Fruit fly (Drosophila melanogaster) whole organism, embryonic: ENCODE data around the gene Hnf4.

Experiments used
- ATbp ChIP-seq: fragments of 200-800 bp; sonication (Bioruptor generic); optimal IDR thresholded peaks from 2 replicates; lab custom pipeline; 2017; ENCODE audit warnings: missing biosample characterization, mild to moderate bottlenecking, missing genetic modification characterization, missing genetic modification reagents
- Atf6 ChIP-seq: fragments of 200-800 bp; sonication (Bioruptor generic); IDR thresholded peaks from 2 replicates; pipeline ENCODE4 v1.3.6; 2022; ENCODE audit warnings: missing biosample characterization, missing genetic modification characterization
- B-H2 ChIP-seq: fragments of 200-800 bp; sonication (Bioruptor generic); optimal IDR thresholded peaks from 2 replicates; lab custom pipeline; 2018; ENCODE audit warnings: missing biosample characterization, mild to moderate bottlenecking, missing genetic modification characterization
- CG11456 ChIP-seq: fragments of 200-800 bp; sonication (Bioruptor generic); IDR thresholded peaks from 3 replicates; pipeline ENCODE4 v1.3.6; 2022; ENCODE audit warnings: missing biosample characterization, missing genetic modification characterization
- CG11695 ChIP-seq: fragments of 200-800 bp; sonication (Bioruptor generic); IDR thresholded peaks from 3 replicates; pipeline ENCODE4 v1.3.6; 2022; ENCODE audit warnings: missing biosample characterization, missing genetic modification characterization
- CG13624 ChIP-seq: fragments of 200-800 bp; sonication (Bioruptor generic); optimal IDR thresholded peaks from 2 replicates; lab custom pipeline; 2016; ENCODE audit warnings: missing biosample characterization, missing genetic modification characterization
- CG17359 ChIP-seq: fragments of 200-800 bp; sonication (Bioruptor generic); optimal IDR thresholded peaks from 3 replicates; lab custom pipeline; 2018; ENCODE audit warnings: missing biosample characterization, mild to moderate bottlenecking, missing genetic modification characterization, moderate library complexity
- CG1792 ChIP-seq: fragments of 200-800 bp; sonication (Bioruptor generic); optimal IDR thresholded peaks from 2 replicates; lab custom pipeline; 2016; ENCODE audit warnings: missing biosample characterization, missing genetic modification characterization
- CG18262 ChIP-seq: fragments of 200-800 bp; optimal IDR thresholded peaks from 3 replicates; lab custom pipeline; 2019; ENCODE audit warnings: missing biosample characterization, mild to moderate bottlenecking, missing genetic modification characterization, moderate library complexity
- CG18476 ChIP-seq: fragments of 200-800 bp; sonication (Bioruptor generic); optimal IDR thresholded peaks from 2 replicates; lab custom pipeline; 2016; ENCODE audit warnings: missing biosample characterization, mild to moderate bottlenecking, missing genetic modification characterization
- CG2712 ChIP-seq: fragments of 200-800 bp; optimal IDR thresholded peaks from 3 replicates; lab custom pipeline; 2019; ENCODE audit warnings: missing biosample characterization, mild to moderate bottlenecking, missing genetic modification characterization, moderate library complexity
- CG3726 ChIP-seq: fragments of 200-800 bp; sonication (Bioruptor generic); IDR thresholded peaks from 3 replicates; pipeline ENCODE4, ENCODE4 v1.3.6; 2022; ENCODE audit warnings: missing biosample characterization, missing genetic modification characterization
- CG5245 ChIP-seq: fragments of 200-800 bp; sonication (Bioruptor generic); optimal IDR thresholded peaks from 3 replicates; lab custom pipeline; 2016; ENCODE audit warnings: missing biosample characterization, missing genetic modification characterization
- CG7839 ChIP-seq: fragments of 200-800 bp; sonication (Bioruptor generic); optimal IDR thresholded peaks from 3 replicates; lab custom pipeline; 2018; ENCODE audit warnings: missing biosample characterization, mild to moderate bottlenecking, missing genetic modification characterization, moderate library complexity
- CG8924 ChIP-seq: fragments of 200-800 bp; optimal IDR thresholded peaks from 3 replicates; lab custom pipeline; 2019; ENCODE audit warnings: missing biosample characterization, mild to moderate bottlenecking, missing genetic modification characterization, moderate library complexity
- Dad ChIP-seq: fragments of 200-800 bp; sonication (Bioruptor generic); optimal IDR thresholded peaks from 3 replicates; lab custom pipeline; 2016; ENCODE audit warnings: missing biosample characterization, missing genetic modification characterization
- Dbx ChIP-seq: fragments of 200-800 bp; sonication (Bioruptor generic); IDR thresholded peaks from 3 replicates; pipeline ENCODE4 v1.3.6; 2022; ENCODE audit warnings: missing biosample characterization, missing genetic modification characterization
- Dek ChIP-seq: fragments of 200-800 bp; sonication (Bioruptor generic); optimal IDR thresholded peaks from 3 replicates; lab custom pipeline; 2019; ENCODE audit warnings: missing biosample characterization, mild to moderate bottlenecking, missing genetic modification characterization, moderate library complexity
- Doc3 ChIP-seq: fragments of 200-800 bp; sonication (Bioruptor generic); IDR thresholded peaks from 3 replicates; pipeline ENCODE4 v1.3.6; 2022; ENCODE audit warnings: missing biosample characterization, missing genetic modification characterization; ENCODE audit not compliant: partially characterized antibody
- Eip74EF ChIP-seq, 2 experiments: fragments of 200-800 bp in 1 of 2; fragments of >200 bp in 1 of 2; sonication (Bioruptor generic) in 1 of 2; optimal IDR thresholded peaks; 2 replicates each; lab custom pipeline; 2017 to 2019; ENCODE audit warnings: missing biosample characterization in 2 of 2, missing genetic modification characterization in 2 of 2, mild to moderate bottlenecking in 1 of 2, moderate library complexity in 1 of 2
- GATAe ChIP-seq: fragments of 200-800 bp; sonication (Bioruptor generic); conservative IDR thresholded peaks from 2 replicates; pipeline ENCODE4 v1.3.6; 2022; ENCODE audit warnings: missing biosample characterization, missing genetic modification characterization
- Gug ChIP-seq: fragments of 200-800 bp; sonication (Bioruptor generic); IDR thresholded peaks from 4 replicates; pipeline ENCODE4 v1.3.6; 2022; ENCODE audit warnings: missing biosample characterization, missing genetic modification characterization
- HHEX ChIP-seq: fragments of 200-800 bp; sonication (Bioruptor generic); optimal IDR thresholded peaks from 3 replicates; lab custom pipeline; 2017; ENCODE audit warnings: missing biosample characterization, mild to moderate bottlenecking, missing genetic modification characterization, missing genetic modification reagents
- HLH3B ChIP-seq: fragments of 200-800 bp; sonication (Bioruptor generic); IDR thresholded peaks from 2 replicates; pipeline ENCODE4 v1.3.6; 2022; ENCODE audit warnings: missing biosample characterization, missing genetic modification characterization
- Hey ChIP-seq: fragments of 200-800 bp; sonication (Bioruptor generic); optimal IDR thresholded peaks from 3 replicates; lab custom pipeline; 2018; ENCODE audit warnings: missing biosample characterization, mild to moderate bottlenecking, missing genetic modification characterization
- Jarid2 ChIP-seq: fragments of 200-800 bp; sonication (Bioruptor generic); optimal IDR thresholded peaks from 3 replicates; lab custom pipeline; 2017; ENCODE audit warnings: mild to moderate bottlenecking, missing biosample characterization, missing genetic modification reagents, missing genetic modification characterization
- Optix ChIP-seq: fragments of 200-800 bp; sonication (Bioruptor generic); IDR thresholded peaks from 3 replicates; pipeline ENCODE4 v1.3.6; 2022; ENCODE audit warnings: missing biosample characterization, missing genetic modification characterization
- Ravus ChIP-seq: fragments of 200-800 bp; sonication (Bioruptor generic); IDR thresholded peaks from 2 replicates; pipeline ENCODE4 v1.3.6; 2022; ENCODE audit warnings: missing biosample characterization, missing genetic modification characterization
- Trl ChIP-seq, 3 experiments: fragments of >200 bp in 2 of 3; fragments of 200-800 bp in 1 of 3; sonication (Bioruptor generic) in 1 of 3; optimal IDR thresholded peaks; 2 replicates in 1 of 3; 3 replicates in 2 of 3; lab custom pipeline; 2016 to 2017; ENCODE audit warnings: missing biosample characterization in 1 of 3, missing genetic modification characterization in 1 of 3
- Vsx1 ChIP-seq: fragments of 200-800 bp; sonication (Bioruptor generic); optimal IDR thresholded peaks from 2 replicates; lab custom pipeline; 2017; ENCODE audit warnings: missing biosample characterization, mild to moderate bottlenecking, missing genetic modification characterization, missing genetic modification reagents
- ac ChIP-seq: fragments of 200-800 bp; sonication (Bioruptor generic); optimal IDR thresholded peaks from 3 replicates; lab custom pipeline; 2017; ENCODE audit warnings: missing biosample characterization, mild to moderate bottlenecking, missing genetic modification characterization
- aop ChIP-seq: fragments of 200-800 bp; sonication (Bioruptor generic); IDR thresholded peaks from 2 replicates; pipeline ENCODE4 v1.3.6; 2022; ENCODE audit warnings: missing biosample characterization, missing genetic modification characterization
- crp ChIP-seq, 2 experiments: fragments of 200-800 bp; sonication (Bioruptor generic); optimal IDR thresholded peaks; 2 replicates in 1 of 2; 3 replicates in 1 of 2; lab custom pipeline; 2017; ENCODE audit warnings: missing biosample characterization in 2 of 2, missing genetic modification characterization in 2 of 2, mild to moderate bottlenecking in 1 of 2, moderate library complexity in 1 of 2
- disco-r ChIP-seq: fragments of 200-800 bp; sonication (Bioruptor generic); optimal IDR thresholded peaks from 2 replicates; lab custom pipeline; 2016; ENCODE audit warnings: missing biosample characterization, missing genetic modification characterization
- en ChIP-seq: fragments of 200-800 bp; sonication (Bioruptor generic); optimal IDR thresholded peaks from 2 replicates; lab custom pipeline; 2016; ENCODE audit warnings: missing biosample characterization, missing genetic modification characterization
- ewg ChIP-seq: fragments of 200-800 bp; sonication (Bioruptor generic); optimal IDR thresholded peaks from 3 replicates; lab custom pipeline; 2017; ENCODE audit warnings: mild to moderate bottlenecking, missing biosample characterization, missing genetic modification reagents, missing genetic modification characterization
- fd102C ChIP-seq: fragments of 200-800 bp; sonication (Bioruptor generic); optimal IDR thresholded peaks from 2 replicates; lab custom pipeline; 2018; ENCODE audit warnings: missing biosample characterization, mild to moderate bottlenecking, missing genetic modification characterization, moderate library complexity
- gro ChIP-seq: fragments of 200-800 bp; sonication (Bioruptor generic); optimal IDR thresholded peaks from 2 replicates; lab custom pipeline; 2016; ENCODE audit warnings: missing biosample characterization, missing genetic modification characterization
- her ChIP-seq: fragments of 200-800 bp; sonication (Bioruptor generic); optimal IDR thresholded peaks from 2 replicates; lab custom pipeline; 2016; ENCODE audit warnings: missing biosample characterization, missing genetic modification characterization
- kni ChIP-seq: fragments of 200-800 bp; sonication (Bioruptor generic); optimal IDR thresholded peaks from 3 replicates; lab custom pipeline; 2017; ENCODE audit warnings: mild to moderate bottlenecking, missing biosample characterization, missing genetic modification reagents, missing genetic modification characterization
- lilli ChIP-seq: fragments of 200-800 bp; sonication (Bioruptor generic); optimal IDR thresholded peaks from 3 replicates; lab custom pipeline; 2016; ENCODE audit warnings: missing biosample characterization, missing genetic modification characterization
- mam ChIP-seq: fragments of 200-800 bp; sonication (Bioruptor generic); optimal IDR thresholded peaks from 3 replicates; lab custom pipeline; 2016; ENCODE audit warnings: missing biosample characterization, missing genetic modification characterization
- mirr ChIP-seq: fragments of 200-800 bp; sonication (Bioruptor generic); optimal IDR thresholded peaks from 3 replicates; lab custom pipeline; 2018; ENCODE audit warnings: missing biosample characterization, mild to moderate bottlenecking, missing genetic modification characterization
- odd ChIP-seq: fragments of 200-800 bp; sonication (Bioruptor generic); optimal IDR thresholded peaks from 2 replicates; lab custom pipeline; 2017; ENCODE audit warnings: missing biosample characterization, mild to moderate bottlenecking, missing genetic modification characterization
- p53 ChIP-seq: fragments of 200-800 bp; sonication (Bioruptor generic); optimal IDR thresholded peaks from 2 replicates; lab custom pipeline; 2016; ENCODE audit warnings: missing biosample characterization, missing genetic modification characterization
- pnt ChIP-seq: fragments of 200-800 bp; sonication (Bioruptor generic); optimal IDR thresholded peaks from 3 replicates; lab custom pipeline; 2016; ENCODE audit warnings: missing biosample characterization, missing genetic modification characterization
- sima ChIP-seq: fragments of 200-800 bp; sonication (Bioruptor generic); optimal IDR thresholded peaks from 2 replicates; lab custom pipeline; 2016; ENCODE audit warnings: missing biosample characterization, missing genetic modification characterization
- sr ChIP-seq: fragments of 200-800 bp; sonication (Bioruptor generic); IDR thresholded peaks from 3 replicates; pipeline ENCODE4 v1.3.6; 2022; ENCODE audit warnings: missing biosample characterization, missing genetic modification characterization
- unc-4 ChIP-seq: fragments of 200-800 bp; sonication (Bioruptor generic); IDR thresholded peaks from 2 replicates; pipeline ENCODE4 v1.3.6; 2022; ENCODE audit warnings: missing biosample characterization, missing genetic modification characterization; ENCODE audit not compliant: partially characterized antibody
- zfh1 ChIP-seq: fragments of 200-800 bp; sonication (Bioruptor generic); IDR thresholded peaks from 3 replicates; pipeline ENCODE4 v1.3.6; 2022; ENCODE audit warnings: missing biosample characterization, missing genetic modification characterization

The Hnf4 gene

DNA sequence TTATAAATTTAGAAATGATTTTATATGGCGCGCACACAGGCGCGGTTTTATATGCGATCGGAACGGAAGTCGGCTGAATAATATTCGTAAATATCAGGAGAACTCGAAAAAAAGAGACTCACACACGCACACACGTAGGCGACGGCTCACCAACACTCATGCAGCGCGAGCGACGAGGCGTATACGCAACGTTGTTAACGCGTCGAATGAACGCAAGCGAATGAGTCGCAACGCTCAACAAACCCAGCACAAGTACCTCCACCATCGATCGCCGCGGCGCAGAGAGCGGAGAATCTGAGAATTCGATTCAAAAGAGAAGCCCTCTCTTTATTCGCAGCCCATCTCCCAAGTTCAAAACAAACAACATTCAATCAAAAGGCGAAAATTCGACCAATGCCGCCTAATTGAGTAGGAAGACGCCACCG, 26.2 kb upstream of the Hnf4 start (continued):
- TF ChIP-seq CG11456 (GFP tag; lab: Robert Waterston, UW) (no peak; the same call in 2 of the 3 replicates), Dad (GFP tag; lab: Kevin White, UChicago) (no peak), Dek (tag; lab: Kevin White, UChicago) (peak; percentile 17), aop (peak; percentile 19; the same call in 1 of the 2 replicates), Atf6 (GFP tag; lab: Robert Waterston, UW) (peak; percentile 73), CG18262 (tag; lab: Kevin White, UChicago) (no peak), disco-r (GFP tag; lab: Kevin White, UChicago) (peak; percentile 45), CG2712 (tag; lab: Kevin White, UChicago) (peak; percentile 7), mam (GFP tag; lab: Kevin White, UChicago) (peak; percentile 5), CG7839 (tag; lab: Kevin White, UChicago) (peak; percentile 15), lilli (peak; percentile 30), Hey (peak; percentile 52), pnt (GFP tag; lab: Kevin White, UChicago) (no peak), ac (GFP tag; lab: Kevin White, UChicago) (no peak), her (GFP tag; lab: Kevin White, UChicago) (peak; percentile 70), CG5245 (no peak), Doc3 (GFP tag; lab: Robert Waterston, UW) (no peak), kni (GFP tag; lab: Kevin White, UChicago) (peak; percentile 1), zfh1 (GFP tag; lab: Robert Waterston, UW) (peak; percentile 71), CG1792 (peak; percentile 9), mirr (GFP tag; lab: Kevin White, UChicago) (peak; percentile 75), CG18476 (GFP tag; lab: Kevin White, UChicago) (no peak), Ravus (GFP tag; lab: Robert Waterston, UW) (peak; percentile 34; the same call in 1 of the 2 replicates), ATbp (GFP tag; lab: Kevin White, UChicago) (no peak), CG11695 (GFP tag; lab: Robert Waterston, UW) (peak; percentile 47; the same call in 2 of the 3 replicates), Gug (GFP tag; lab: Robert Waterston, UW) (0 out of 4 replicates have a peak, but pooled peaks have one; percentile 15), sr (GFP tag; lab: Robert Waterston, UW) (peak; percentile 77), B-H2 (GFP tag; lab: Kevin White, UChicago) (peak; percentile 46), fd102C (GFP tag; lab: Kevin White, UChicago) (no peak), HLH3B (GFP tag; lab: Robert Waterston, UW) (peak; percentile 53; the same call in 1 of the 2 replicates), CG3726 (GFP tag; lab: Robert Waterston, UW) (no peak), GATAe (GFP tag; lab: Robert Waterston, UW) (no peak), Dbx (GFP tag; lab: Robert Waterston, UW) (peak; percentile 74; the same call in 2 of the 3 replicates), Jarid2 (GFP tag; lab: Kevin White, UChicago) (peak; percentile 97), unc-4 (GFP tag; lab: Robert Waterston, UW) (peak; percentile 55), Eip74EF (GFP tag; optimal IDR thresholded peaks at IDR 0.05; lab: Kevin White, UChicago) (peak in 1 of 2 experiments; percentile 71), p53 (GFP tag; lab: Kevin White, UChicago) (no peak), CG17359 (peak; percentile 24), Trl (optimal IDR thresholded peaks at IDR 0.05; lab: Kevin White, UChicago) (peak; percentile 88 to 92), Trl (GFP tag; optimal IDR thresholded peaks at IDR 0.05; lab: Kevin White, UChicago) (peak; percentile 41), HHEX (GFP tag; lab: Kevin White, UChicago) (peak; percentile 52), CG13624 (peak; percentile 10), crp (GFP tag; optimal IDR thresholded peaks at IDR 0.05; lab: Kevin White, UChicago) (peak in 1 of 2 experiments; percentile 31), ewg (GFP tag; lab: Kevin White, UChicago) (no peak), gro (GFP tag; lab: Kevin White, UChicago) (peak; percentile 84), CG8924 (tag; lab: Kevin White, UChicago) (peak; percentile 31), sima (GFP tag; lab: Kevin White, UChicago) (no peak), Optix (GFP tag; lab: Robert Waterston, UW) (no peak), odd (peak; percentile 51), Vsx1 (no peak), en (GFP tag; lab: Kevin White, UChicago) (no peak)
